Worm (Caenorhabditis elegans) whole organism, late embryonic: Measurements from ENCODE around the gene fbxl-5.

Experiments
- ama-1 ChIP-seq: fragments of 150-350 bp; optimal IDR thresholded peaks from 2 replicates; lab custom pipeline; 2014
- unc-86 ChIP-seq: sonication (generic microtip); optimal IDR thresholded peaks from 2 replicates; lab custom pipeline; 2016; ENCODE audit warnings: missing genetic modification characterization, missing compliant biosample characterization

DNA sequence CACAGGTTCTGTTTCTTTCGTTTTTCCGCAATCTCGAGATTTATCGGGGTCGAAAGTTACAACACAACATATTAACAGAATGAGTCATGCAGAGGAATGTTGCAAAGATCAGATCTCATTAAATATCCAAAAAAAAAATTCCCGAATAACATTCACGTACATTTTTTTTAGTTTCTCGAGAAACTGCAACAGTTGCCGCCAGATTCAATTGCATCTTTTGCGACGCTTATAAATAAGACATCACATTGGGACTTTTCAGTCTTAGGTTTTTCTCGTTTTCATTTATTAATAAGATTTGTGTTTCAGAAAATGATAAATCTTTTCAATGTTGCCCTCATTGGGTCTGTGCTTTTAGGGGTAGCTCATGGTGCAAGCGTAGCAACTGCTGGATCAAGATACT lies 29.0 kb upstream of the fbxl-5 start, which contains the start of gene ZK105.1:
- TF ChIP-seq ama-1: no peak
- TF ChIP-seq unc-86: no peak
